Fruit fly (Drosophila melanogaster): ENCODE results near the gene unc-119.
A peak's percentile ranks its signal among the peaks of the same experiment; 100 is the strongest.

unc-119 gene

dm6 chrX:7336962-7337844 is 46.1 kb upstream of the unc-119 start, which contains the start of gene CBP (continued):
- TF ChIP-seq dl (GFP tag; optimal IDR thresholded peaks at IDR 0.05; ENCODE audit: insufficient read depth in 1 of 2, partially characterized antibody in 2 of 2) (no peak), N (GFP tag; optimal IDR thresholded peaks at IDR 0.05) (no peak), CG9705 (GFP tag; optimal IDR thresholded peaks at IDR 0.05) (peak; percentile 71), pan (optimal IDR thresholded peaks at IDR 0.05) (no peak), Dfd (GFP tag; optimal IDR thresholded peaks at IDR 0.05) (peak; percentile 41), Abd-B (GFP tag; optimal IDR thresholded peaks at IDR 0.05) (no peak), br (GFP tag; optimal IDR thresholded peaks at IDR 0.05) (peak; percentile 90), Hr83 (GFP tag; optimal IDR thresholded peaks at IDR 0.05; ENCODE audit: poor library complexity, severe bottlenecking) (no peak), foxo (GFP tag; optimal IDR thresholded peaks at IDR 0.05) (peak; percentile 31 to 92), brk (GFP tag; optimal IDR thresholded peaks at IDR 0.05) (peak; percentile 87), psq (GFP tag; optimal IDR thresholded peaks at IDR 0.05) (peak; percentile 94), sage (GFP tag; optimal IDR thresholded peaks at IDR 0.05) (peak; percentile 84), usp (GFP tag; optimal IDR thresholded peaks at IDR 0.05) (no peak), Rel (GFP tag; optimal IDR thresholded peaks at IDR 0.05) (peak; percentile 28), Rel (tag; optimal IDR thresholded peaks at IDR 0.05) (peak; percentile 61), dmrt93B (GFP tag; optimal IDR thresholded peaks at IDR 0.05) (peak; percentile 83), CG32264 (GFP tag; optimal IDR thresholded peaks at IDR 0.05) (peak; percentile 86)

DNA sequence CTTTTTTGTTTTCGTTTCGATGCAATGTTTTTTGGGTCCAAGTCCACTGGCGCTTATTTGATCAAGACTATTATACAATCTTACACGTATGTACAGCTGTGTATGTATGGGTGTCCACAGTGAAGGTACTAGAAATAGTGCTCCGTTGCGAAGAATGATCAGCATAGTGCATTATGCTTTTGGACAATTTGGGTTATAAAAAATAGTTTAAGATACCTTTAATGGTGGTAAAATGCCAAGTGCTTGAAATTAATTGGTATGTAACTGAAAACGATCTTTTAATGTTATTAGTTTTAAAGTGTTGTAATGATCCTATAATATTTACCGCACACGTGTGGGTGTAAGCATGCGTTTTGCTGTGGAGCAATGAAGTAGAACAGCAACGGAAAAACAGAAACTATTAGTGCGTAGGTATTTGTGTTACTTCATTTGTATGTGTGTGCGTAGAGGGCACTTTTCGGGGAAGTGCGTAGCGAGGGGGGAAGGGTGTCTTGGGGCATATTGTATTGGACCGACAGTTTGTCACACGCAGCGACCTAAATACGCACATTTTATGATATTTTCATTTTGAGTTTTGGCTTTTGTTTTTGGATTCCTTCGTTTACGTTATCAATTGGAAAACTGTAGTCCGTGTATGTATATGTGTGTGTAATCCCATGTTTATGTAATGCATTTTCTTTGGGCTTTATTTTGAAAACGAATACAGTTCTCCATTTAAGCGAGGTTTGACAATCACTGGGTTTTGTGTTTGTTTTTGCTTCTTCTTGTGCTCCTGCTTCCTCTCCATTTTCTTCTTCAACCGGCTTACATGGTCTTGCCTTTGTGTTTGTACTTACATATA is 45.2 kb upstream of the unc-119 start:
- TF ChIP-seq sv (GFP tag; optimal IDR thresholded peaks at IDR 0.05) = peak; percentile 81
- TF ChIP-seq Abd-B (GFP tag; optimal IDR thresholded peaks at IDR 0.05) = no peak
- TF ChIP-seq HLH106 (tag; optimal IDR thresholded peaks at IDR 0.05) = peak; percentile 0
- TF ChIP-seq Jra (GFP tag; optimal IDR thresholded peaks at IDR 0.05) = no peak

dm6 chrX:7335524-7335991 is 44.5 kb upstream of the unc-119 start:
- peak; percentile 93 for TF ChIP-seq fru (GFP tag; optimal IDR thresholded peaks at IDR 0.05)
- TF ChIP-seq dmrt93B (GFP tag; optimal IDR thresholded peaks at IDR 0.05) = peak; percentile 53
- no peak for TF ChIP-seq Mio (GFP tag; optimal IDR thresholded peaks at IDR 0.05)
- TF ChIP-seq HLH106 (tag; optimal IDR thresholded peaks at IDR 0.05) = peak; percentile 81
- TF ChIP-seq tai (GFP tag; optimal IDR thresholded peaks at IDR 0.05) = no peak
- TF ChIP-seq br (GFP tag; optimal IDR thresholded peaks at IDR 0.05) = peak; percentile 58
- TF ChIP-seq N (GFP tag; optimal IDR thresholded peaks at IDR 0.05) = no peak
- TF ChIP-seq Dfd (GFP tag; optimal IDR thresholded peaks at IDR 0.05) = no peak
- no peak for TF ChIP-seq dsf (GFP tag; optimal IDR thresholded peaks at IDR 0.05; ENCODE audit: borderline replicate concordance)
- TF ChIP-seq h (GFP tag; optimal IDR thresholded peaks at IDR 0.05) = peak; percentile 78
- TF ChIP-seq Rel (GFP tag; optimal IDR thresholded peaks at IDR 0.05) = peak; percentile 18
- peak; percentile 12 for TF ChIP-seq Rel (tag; optimal IDR thresholded peaks at IDR 0.05)
- TF ChIP-seq CrebA (GFP tag; optimal IDR thresholded peaks at IDR 0.05; ENCODE audit: borderline replicate concordance) = no peak
- TF ChIP-seq usp (GFP tag; optimal IDR thresholded peaks at IDR 0.05) = no peak
- TF ChIP-seq CG32264 (GFP tag; optimal IDR thresholded peaks at IDR 0.05) = no peak
- TF ChIP-seq foxo (GFP tag; optimal IDR thresholded peaks at IDR 0.05) = peak in 1 of 2 experiments; percentile 89
- no peak for TF ChIP-seq Hr78 (GFP tag; optimal IDR thresholded peaks at IDR 0.05)
- no peak for TF ChIP-seq jim (GFP tag; optimal IDR thresholded peaks at IDR 0.05)
- peak; percentile 64 for TF ChIP-seq woc (GFP tag; optimal IDR thresholded peaks at IDR 0.05)
- TF ChIP-seq GATAd (GFP tag; optimal IDR thresholded peaks at IDR 0.05) = no peak
- peak; percentile 3 for TF ChIP-seq Jra (GFP tag; optimal IDR thresholded peaks at IDR 0.05)
- TF ChIP-seq pan (optimal IDR thresholded peaks at IDR 0.05) = no peak
- peak; percentile 81 for TF ChIP-seq Sp1 (GFP tag; optimal IDR thresholded peaks at IDR 0.05)
- peak; percentile 69 for TF ChIP-seq OdsH (GFP tag; optimal IDR thresholded peaks at IDR 0.05)
- TF ChIP-seq brk (GFP tag; optimal IDR thresholded peaks at IDR 0.05) = peak; percentile 89
- no peak for TF ChIP-seq Hr83 (GFP tag; optimal IDR thresholded peaks at IDR 0.05; ENCODE audit: poor library complexity, severe bottlenecking)
- TF ChIP-seq sage (GFP tag; optimal IDR thresholded peaks at IDR 0.05) = peak; percentile 46
- TF ChIP-seq ey (GFP tag; optimal IDR thresholded peaks at IDR 0.05) = peak; percentile 79
- TF ChIP-seq psq (GFP tag; optimal IDR thresholded peaks at IDR 0.05) = peak; percentile 67
- TF ChIP-seq Vsx2 (GFP tag; optimal IDR thresholded peaks at IDR 0.05; ENCODE audit: partially characterized antibody) = no peak
- peak; percentile 41 for TF ChIP-seq CG9705 (GFP tag; optimal IDR thresholded peaks at IDR 0.05)
- no peak for TF ChIP-seq Myc (optimal IDR thresholded peaks at IDR 0.05)
- no peak for TF ChIP-seq Abd-B (GFP tag; optimal IDR thresholded peaks at IDR 0.05)
- TF ChIP-seq rgr (GFP tag; optimal IDR thresholded peaks at IDR 0.05) = peak; percentile 60
- no peak for TF ChIP-seq Dif (GFP tag; optimal IDR thresholded peaks at IDR 0.05; ENCODE audit: partially characterized antibody)
- no peak for TF ChIP-seq lola (GFP tag; optimal IDR thresholded peaks at IDR 0.05)
- TF ChIP-seq Hnf4 (GFP tag; optimal IDR thresholded peaks at IDR 0.05) = peak; percentile 3
- no peak for TF ChIP-seq dl (GFP tag; optimal IDR thresholded peaks at IDR 0.05; ENCODE audit: insufficient read depth in 1 of 2, partially characterized antibody in 2 of 2)
- no peak for TF ChIP-seq sv (GFP tag; optimal IDR thresholded peaks at IDR 0.05)

Measured in whole organism, wandering third instar larva.